Fruit fly (Drosophila melanogaster) whole organism, embryonic: ENCODE results near the gene CG7362.

Experiments used
- BEAF-32 ChIP-seq: fragments of 200-800 bp; sonication (Bioruptor generic); optimal IDR thresholded peaks from 3 replicates; lab custom pipeline; 2017; ENCODE audit warnings: missing biosample characterization, missing genetic modification characterization, mild to moderate bottlenecking, moderate library complexity, missing genetic modification reagents
- CG32772 ChIP-seq: fragments of 200-800 bp; sonication (Bioruptor generic); IDR thresholded peaks from 2 replicates; pipeline ENCODE4 v1.3.6; 2022; ENCODE audit warnings: missing biosample characterization, missing genetic modification characterization
- Oaz ChIP-seq: fragments of 200-800 bp; sonication (Bioruptor generic); IDR thresholded peaks from 2 replicates; pipeline ENCODE4 v1.3.6; 2022; ENCODE audit warnings: missing biosample characterization, missing genetic modification characterization
- lab ChIP-seq: fragments of 200-800 bp; sonication (Bioruptor generic); optimal IDR thresholded peaks from 3 replicates; lab custom pipeline; 2017; ENCODE audit warnings: missing biosample characterization, missing genetic modification characterization, mild to moderate bottlenecking, moderate library complexity, missing genetic modification reagents
- sc ChIP-seq, 3 experiments: fragments of >200 bp in 2 of 3; fragments of 200-800 bp in 1 of 3; sonication (Bioruptor generic) in 1 of 3; optimal IDR thresholded peaks; 2 replicates in 2 of 3; 3 replicates in 1 of 3; lab custom pipeline; 2017; ENCODE audit warnings: mild to moderate bottlenecking in 1 of 3, missing biosample characterization in 1 of 3, missing genetic modification characterization in 1 of 3, missing genetic modification reagents in 1 of 3
- toy ChIP-seq: fragments of 200-800 bp; sonication (Bioruptor generic); IDR thresholded peaks from 2 replicates; pipeline ENCODE4 v1.3.6; 2022; ENCODE audit warnings: missing biosample characterization, missing genetic modification characterization

dm6 chr3R:14724501-14724859 is 29.8 kb downstream of the CG7362 start:
- TF ChIP-seq CG32772 (no peak), BEAF-32 (GFP tag; lab: Kevin White, UChicago) (no peak), toy (GFP tag; lab: Robert Waterston, UW) (no peak), Oaz (GFP tag; lab: Robert Waterston, UW) (no peak), lab (GFP tag; lab: Kevin White, UChicago) (no peak), sc (optimal IDR thresholded peaks at IDR 0.05; lab: Kevin White, UChicago) (no peak), sc (GFP tag; optimal IDR thresholded peaks at IDR 0.05; lab: Kevin White, UChicago) (no peak)
